Worm (Caenorhabditis elegans): ENCODE results near the gene Y57A10B.6.

Gene Y57A10B.6

DNA sequence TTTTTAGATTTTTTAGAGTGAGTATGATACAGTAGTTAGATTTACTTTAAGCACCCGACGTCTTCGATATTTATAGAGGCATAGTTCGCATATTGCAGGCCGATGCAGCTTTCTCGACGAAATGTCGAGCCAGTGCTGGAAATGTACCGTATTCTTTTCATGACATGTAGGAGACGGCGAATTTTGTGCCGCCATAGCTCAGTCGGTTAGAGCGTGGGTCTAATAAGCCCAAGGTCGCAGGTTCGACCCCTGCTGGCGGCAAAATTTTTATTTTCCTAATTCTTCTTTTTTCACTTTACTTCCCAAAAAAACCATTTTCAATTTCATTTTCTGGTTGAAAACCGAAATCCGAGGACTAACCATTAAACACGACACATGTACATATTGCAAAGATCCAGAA, 27.6 kb upstream of the Y57A10B.6 start:
- TF ChIP-seq nhr-19 (GFP tag; conservative IDR thresholded peaks at IDR 0.05) (no peak), elt-2 (tag; optimal IDR thresholded peaks at IDR 0.05) (no peak), ztf-4 (tag; optimal IDR thresholded peaks at IDR 0.05) (no peak), ama-1 (optimal IDR thresholded peaks at IDR 0.05) (no peak), nhr-77 (tag; optimal IDR thresholded peaks at IDR 0.05) (no peak)

DNA sequence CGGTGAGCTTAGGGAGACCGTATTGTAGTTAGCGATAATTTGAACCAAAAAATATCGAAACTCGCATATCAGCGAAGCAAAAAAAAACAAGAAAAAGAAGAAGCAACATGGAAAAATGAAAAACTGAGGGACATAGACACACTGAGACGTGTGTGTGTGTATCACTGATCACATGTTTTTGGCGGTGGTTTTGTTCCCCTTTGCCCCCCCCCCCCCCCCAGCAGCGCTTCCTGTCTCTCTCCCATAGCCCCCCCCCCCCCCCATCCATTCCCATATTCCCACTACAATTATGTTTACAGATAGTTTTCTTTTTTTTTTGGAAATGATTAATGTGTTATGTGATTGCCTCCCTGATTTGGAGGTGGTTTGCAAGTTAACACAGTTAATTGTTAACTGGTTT, 20.7 kb upstream of the Y57A10B.6 start:
- TF ChIP-seq lin-14 (GFP tag; optimal IDR thresholded peaks at IDR 0.05) (peak; percentile 57), elt-3 (tag; optimal IDR thresholded peaks at IDR 0.05) (no peak)

DNA sequence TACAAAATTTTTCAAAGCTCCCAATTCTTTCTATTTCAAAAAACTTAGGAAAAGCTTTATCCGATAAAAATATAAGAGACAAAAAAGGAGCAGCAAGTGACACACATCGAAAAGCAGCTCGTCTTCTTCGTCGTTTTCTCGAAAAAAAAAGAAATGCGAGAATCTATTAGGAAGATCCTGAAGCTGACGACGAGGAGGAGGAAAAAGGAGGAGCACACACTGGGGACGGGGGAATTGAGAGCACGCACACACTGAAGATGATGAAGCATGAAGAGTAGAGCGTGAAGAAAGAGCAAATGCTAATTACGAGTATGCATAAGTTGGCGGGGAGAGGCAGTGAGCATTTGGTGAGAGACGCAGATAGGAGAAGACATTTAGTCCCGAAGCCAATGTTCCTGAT, 16.0 kb upstream of the Y57A10B.6 start:
- TF ChIP-seq lsy-2 (tag; optimal IDR thresholded peaks at IDR 0.05) (peak in 1 of 2 experiments; percentile 1), nhr-47 (tag; optimal IDR thresholded peaks at IDR 0.05) (peak; percentile 6), hlh-4 (tag; optimal IDR thresholded peaks at IDR 0.05) (no peak), fkh-10 (GFP tag; optimal IDR thresholded peaks at IDR 0.05) (peak; percentile 69), snpc-4 (tag; optimal IDR thresholded peaks at IDR 0.05) (no peak), unc-86 (tag; optimal IDR thresholded peaks at IDR 0.05) (peak; percentile 8), ets-5 (GFP tag; IDR thresholded peaks at IDR 0.05) (no peak), ceh-82 (tag; optimal IDR thresholded peaks at IDR 0.05) (peak in 1 of 3 experiments; percentile 43), egl-13 (tag; optimal IDR thresholded peaks at IDR 0.05) (peak; percentile 20), efl-1 (optimal IDR thresholded peaks at IDR 0.05) (no peak), efl-1 (GFP tag; optimal IDR thresholded peaks at IDR 0.05 in 1 of 2) (peak in 1 of 2 experiments; percentile 68), lir-3 (tag; optimal IDR thresholded peaks at IDR 0.05; ENCODE audit: poor library complexity) (no peak), lin-14 (GFP tag; optimal IDR thresholded peaks at IDR 0.05) (peak; percentile 53), ceh-88 (GFP tag; IDR thresholded peaks at IDR 0.05) (no peak), ceh-63 (GFP tag; optimal IDR thresholded peaks at IDR 0.05) (no peak), ces-1 (GFP tag; optimal IDR thresholded peaks at IDR 0.05) (no peak)

DNA sequence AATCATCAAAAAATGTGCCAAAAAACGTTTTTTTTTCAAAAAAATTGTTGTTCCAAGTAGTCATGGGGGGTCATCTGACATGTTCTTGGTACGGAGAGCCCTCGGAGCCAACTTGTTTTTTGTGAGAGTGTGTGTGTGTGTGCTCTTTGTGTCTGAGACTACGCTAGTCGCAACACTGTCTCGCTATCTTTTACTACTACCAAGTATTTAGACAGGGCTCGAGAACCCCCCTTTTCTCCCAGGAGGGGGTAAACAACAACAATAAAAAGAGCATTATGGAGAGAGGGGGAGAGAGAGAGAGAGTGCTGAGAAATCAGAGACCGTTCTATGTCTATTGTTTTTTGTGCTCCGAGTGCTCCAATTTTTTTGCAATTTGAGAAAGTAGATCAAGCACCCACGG, 11.1 kb upstream of the Y57A10B.6 start:
- peak; percentile 12 for TF ChIP-seq fkh-8 (tag; optimal IDR thresholded peaks at IDR 0.05)
- no peak for TF ChIP-seq Y116A8C.19 (tag; optimal IDR thresholded peaks at IDR 0.05; ENCODE audit: borderline replicate concordance)
- peak; percentile 8 for TF ChIP-seq nhr-77 (tag; optimal IDR thresholded peaks at IDR 0.05)
- no peak for TF ChIP-seq tbx-2 (tag; optimal IDR thresholded peaks at IDR 0.05)
- peak; percentile 21 for TF ChIP-seq nhr-71 (tag; optimal IDR thresholded peaks at IDR 0.05)
- no peak for TF ChIP-seq mab-9 (GFP tag; IDR thresholded peaks at IDR 0.05)
- TF ChIP-seq efl-1 (optimal IDR thresholded peaks at IDR 0.05): no peak
- peak in 1 of 2 experiments; percentile 92 for TF ChIP-seq efl-1 (GFP tag; optimal IDR thresholded peaks at IDR 0.05 in 1 of 2)
- TF ChIP-seq lin-14 (GFP tag; optimal IDR thresholded peaks at IDR 0.05): peak; percentile 64
- TF ChIP-seq C34B4.2 (tag; optimal IDR thresholded peaks at IDR 0.05): no peak
- no peak for TF ChIP-seq nhr-47 (tag; optimal IDR thresholded peaks at IDR 0.05)

DNA sequence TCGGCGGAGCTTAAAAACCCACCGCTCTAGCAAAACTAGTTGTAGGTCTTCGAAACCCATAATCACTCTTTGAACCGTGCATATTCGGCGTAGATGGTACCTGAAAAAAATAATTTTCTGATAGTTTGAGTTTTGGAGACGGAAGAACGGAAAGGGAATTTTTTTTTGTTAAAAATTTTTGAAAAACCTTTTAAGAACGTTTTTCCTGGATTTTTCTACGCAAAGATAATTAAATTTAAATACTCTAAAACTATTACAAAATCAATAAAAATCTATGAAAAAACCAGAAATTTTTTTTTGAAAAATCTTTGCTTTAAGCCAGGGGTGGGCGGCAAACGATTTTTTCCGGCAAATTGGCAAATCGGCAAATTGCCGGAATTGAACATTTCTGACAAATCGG, 10.5 kb upstream of the Y57A10B.6 start, which contains the start of gene marc-5:
marc-5 (minus strand) TSS at position 101 of the 400 bp plus-strand sequence.
- TF ChIP-seq efl-3 (GFP tag; optimal IDR thresholded peaks at IDR 0.05) (no peak), nhr-19 (GFP tag; conservative IDR thresholded peaks at IDR 0.05) (no peak), mdl-1 (tag; optimal IDR thresholded peaks at IDR 0.05) (no peak), efl-1 (optimal IDR thresholded peaks at IDR 0.05) (no peak), efl-1 (GFP tag; optimal IDR thresholded peaks at IDR 0.05 in 1 of 2) (no peak), xbp-1 (tag; optimal IDR thresholded peaks at IDR 0.05) (no peak), lsy-2 (tag; optimal IDR thresholded peaks at IDR 0.05) (no peak), irx-1 (tag; optimal IDR thresholded peaks at IDR 0.05) (no peak), ceh-63 (GFP tag; optimal IDR thresholded peaks at IDR 0.05) (no peak), nhr-11 (tag; optimal IDR thresholded peaks at IDR 0.05) (no peak), aly-2 (tag; optimal IDR thresholded peaks at IDR 0.05) (no peak), unc-98 (GFP tag; IDR thresholded peaks at IDR 0.05) (no peak), fkh-10 (GFP tag; optimal IDR thresholded peaks at IDR 0.05) (no peak), skn-1 (tag; optimal IDR thresholded peaks at IDR 0.05) (no peak), lin-13 (GFP tag; optimal IDR thresholded peaks at IDR 0.05) (no peak), dsc-1 (tag; optimal IDR thresholded peaks at IDR 0.05) (no peak), lin-14 (GFP tag; optimal IDR thresholded peaks at IDR 0.05) (no peak), blmp-1 (tag; optimal IDR thresholded peaks at IDR 0.05) (no peak), elt-3 (tag; optimal IDR thresholded peaks at IDR 0.05) (no peak), nhr-84 (tag; optimal IDR thresholded peaks at IDR 0.05) (no peak)
